Fruit fly (Drosophila melanogaster) whole organism, embryonic: ENCODE results near the gene Antp.

Experiments
- Atf6 ChIP-seq: fragments of 200-800 bp; sonication (Bioruptor generic); IDR thresholded peaks from 2 replicates; pipeline ENCODE4 v1.3.6; 2022; ENCODE audit warnings: missing biosample characterization, missing genetic modification characterization
- CG10565 ChIP-seq: fragments of 200-800 bp; sonication (Bioruptor generic); optimal IDR thresholded peaks from 3 replicates; lab custom pipeline; 2016; ENCODE audit warnings: missing biosample characterization, mild to moderate bottlenecking, missing genetic modification characterization
- CG11723 ChIP-seq: fragments of 200-800 bp; sonication (Bioruptor generic); optimal IDR thresholded peaks from 2 replicates; lab custom pipeline; 2017; ENCODE audit warnings: missing biosample characterization, mild to moderate bottlenecking, missing genetic modification characterization
- CG12391 ChIP-seq: fragments of 200-800 bp; sonication (Bioruptor generic); optimal IDR thresholded peaks from 3 replicates; lab custom pipeline; 2018; ENCODE audit warnings: missing biosample characterization, mild to moderate bottlenecking, missing genetic modification characterization, moderate library complexity
- CG12769 ChIP-seq: fragments of 200-800 bp; sonication (Bioruptor generic); optimal IDR thresholded peaks from 2 replicates; lab custom pipeline; 2019; ENCODE audit warnings: missing biosample characterization, mild to moderate bottlenecking, missing genetic modification characterization, moderate library complexity
- CG13123 ChIP-seq: fragments of 200-800 bp; sonication (Bioruptor generic); optimal IDR thresholded peaks from 2 replicates; lab custom pipeline; 2016; ENCODE audit warnings: missing biosample characterization, missing genetic modification characterization
- CG13287 ChIP-seq: fragments of 200-800 bp; sonication (Bioruptor generic); IDR thresholded peaks from 2 replicates; pipeline ENCODE4 v1.3.6; 2022; ENCODE audit warnings: missing biosample characterization, missing genetic modification characterization; ENCODE audit not compliant: partially characterized antibody
- CG13624 ChIP-seq: fragments of 200-800 bp; sonication (Bioruptor generic); optimal IDR thresholded peaks from 2 replicates; lab custom pipeline; 2016; ENCODE audit warnings: missing biosample characterization, missing genetic modification characterization
- CG14667 ChIP-seq: fragments of 200-800 bp; sonication (Bioruptor generic); IDR thresholded peaks from 2 replicates; pipeline ENCODE4 v1.3.6; 2022; ENCODE audit warnings: missing biosample characterization, missing genetic modification characterization
- CG15073 ChIP-seq: fragments of 200-800 bp; sonication (Bioruptor generic); optimal IDR thresholded peaks from 2 replicates; lab custom pipeline; 2016; ENCODE audit warnings: missing biosample characterization, missing genetic modification characterization
- CG1529 ChIP-seq: fragments of 200-800 bp; sonication (Bioruptor generic); optimal IDR thresholded peaks from 3 replicates; lab custom pipeline; 2018; ENCODE audit warnings: missing biosample characterization, missing genetic modification characterization
- CG1602 ChIP-seq: fragments of 200-800 bp; sonication (Bioruptor generic); optimal IDR thresholded peaks from 3 replicates; lab custom pipeline; 2016; ENCODE audit warnings: missing biosample characterization, missing genetic modification characterization
- CG16815 ChIP-seq: fragments of 200-800 bp; sonication (Bioruptor generic); optimal IDR thresholded peaks from 3 replicates; lab custom pipeline; 2017; ENCODE audit warnings: missing biosample characterization, mild to moderate bottlenecking, missing genetic modification characterization
- CG17568 ChIP-seq: fragments of 200-800 bp; sonication (Bioruptor generic); optimal IDR thresholded peaks from 2 replicates; lab custom pipeline; 2018; ENCODE audit warnings: missing biosample characterization, mild to moderate bottlenecking, missing genetic modification characterization, moderate library complexity
- CG2875 ChIP-seq: fragments of 200-800 bp; sonication (Bioruptor generic); optimal IDR thresholded peaks from 2 replicates; lab custom pipeline; 2017; ENCODE audit warnings: missing biosample characterization, mild to moderate bottlenecking, missing genetic modification characterization, missing genetic modification reagents
- CG3065 ChIP-seq: fragments of 200-800 bp; sonication (Bioruptor generic); optimal IDR thresholded peaks from 2 replicates; lab custom pipeline; 2016; ENCODE audit warnings: missing biosample characterization, missing genetic modification characterization
- CG6254 ChIP-seq: fragments of 200-800 bp; sonication (Bioruptor generic); optimal IDR thresholded peaks from 3 replicates; lab custom pipeline; 2017; ENCODE audit warnings: mild to moderate bottlenecking, missing biosample characterization, missing genetic modification reagents, missing genetic modification characterization
- CG6791 ChIP-seq: fragments of 200-800 bp; sonication (Bioruptor generic); IDR thresholded peaks from 3 replicates; pipeline ENCODE4 v1.3.6; 2022; ENCODE audit warnings: missing biosample characterization, missing genetic modification characterization; ENCODE audit not compliant: partially characterized antibody
- Chrac-16 ChIP-seq: fragments of 200-800 bp; sonication (Bioruptor generic); optimal IDR thresholded peaks from 3 replicates; lab custom pipeline; 2016; ENCODE audit warnings: missing biosample characterization, missing genetic modification characterization
- Dfd ChIP-seq, 2 experiments: fragments of >200 bp; optimal IDR thresholded peaks; 2 replicates each; lab custom pipeline; 2017; ENCODE audit warnings: missing biosample characterization in 2 of 2, missing genetic modification characterization in 2 of 2
- H15 ChIP-seq: fragments of 200-800 bp; sonication (Bioruptor generic); IDR thresholded peaks from 3 replicates; pipeline ENCODE4 v1.3.6; 2022; ENCODE audit warnings: missing biosample characterization, missing genetic modification characterization
- H2.0 ChIP-seq: fragments of 200-800 bp; sonication (Bioruptor generic); IDR thresholded peaks from 2 replicates; pipeline ENCODE4 v1.3.6; 2022; ENCODE audit warnings: missing biosample characterization, missing genetic modification characterization
- HLHmδ ChIP-seq: fragments of 200-800 bp; sonication (Bioruptor generic); optimal IDR thresholded peaks from 2 replicates; lab custom pipeline; 2018; ENCODE audit warnings: missing biosample characterization, mild to moderate bottlenecking, missing genetic modification characterization, moderate library complexity
- Hand ChIP-seq: fragments of 200-800 bp; sonication (Bioruptor generic); optimal IDR thresholded peaks from 2 replicates; lab custom pipeline; 2017; ENCODE audit warnings: mild to moderate bottlenecking, missing biosample characterization, missing genetic modification reagents, missing genetic modification characterization
- Hmr ChIP-seq: fragments of 200-800 bp; sonication (Bioruptor generic); optimal IDR thresholded peaks from 3 replicates; lab custom pipeline; 2017; ENCODE audit warnings: mild to moderate bottlenecking, missing biosample characterization, missing genetic modification reagents, missing genetic modification characterization
- Oaz ChIP-seq: fragments of 200-800 bp; sonication (Bioruptor generic); IDR thresholded peaks from 2 replicates; pipeline ENCODE4 v1.3.6; 2022; ENCODE audit warnings: missing biosample characterization, missing genetic modification characterization
- Side ChIP-seq: fragments of 200-800 bp; sonication (Bioruptor generic); optimal IDR thresholded peaks from 2 replicates; lab custom pipeline; 2016; ENCODE audit warnings: missing biosample characterization, missing genetic modification characterization
- Sin3A ChIP-seq: fragments of >200 bp; optimal IDR thresholded peaks from 2 replicates; lab custom pipeline; 2018
- Xbp1 ChIP-seq: fragments of 200-800 bp; sonication (Bioruptor generic); optimal IDR thresholded peaks from 3 replicates; lab custom pipeline; 2016; ENCODE audit warnings: missing biosample characterization, mild to moderate bottlenecking, missing genetic modification characterization
- bsh ChIP-seq, 2 experiments: fragments of 200-800 bp; sonication (Bioruptor generic); optimal IDR thresholded peaks; 2 replicates each; lab custom pipeline; 2017 to 2018; ENCODE audit warnings: mild to moderate bottlenecking in 2 of 2, missing biosample characterization in 2 of 2, missing genetic modification characterization in 2 of 2, moderate library complexity in 1 of 2
- cg ChIP-seq: fragments of 200-800 bp; sonication (Bioruptor generic); optimal IDR thresholded peaks from 3 replicates; lab custom pipeline; 2019; ENCODE audit warnings: missing biosample characterization, mild to moderate bottlenecking, missing genetic modification characterization, moderate library complexity
- dm ChIP-seq: fragments of 200-800 bp; sonication (Bioruptor generic); optimal IDR thresholded peaks from 3 replicates; lab custom pipeline; 2016; ENCODE audit warnings: missing biosample characterization, missing genetic modification characterization
- dmrt99B ChIP-seq: fragments of 200-800 bp; sonication (Bioruptor generic); optimal IDR thresholded peaks from 2 replicates; lab custom pipeline; 2018; ENCODE audit warnings: missing biosample characterization, mild to moderate bottlenecking, missing genetic modification characterization, moderate library complexity
- fd96Cb ChIP-seq: fragments of 200-800 bp; sonication (Bioruptor generic); optimal IDR thresholded peaks from 2 replicates; lab custom pipeline; 2018; ENCODE audit warnings: missing biosample characterization, mild to moderate bottlenecking, missing genetic modification characterization, moderate library complexity
- gfzf ChIP-seq: fragments of 200-800 bp; sonication (Bioruptor generic); optimal IDR thresholded peaks from 2 replicates; lab custom pipeline; 2016; ENCODE audit warnings: missing biosample characterization, mild to moderate bottlenecking, missing genetic modification characterization, moderate library complexity
- gsb ChIP-seq: fragments of 200-800 bp; sonication (Bioruptor generic); IDR thresholded peaks from 2 replicates; pipeline ENCODE4 v1.3.6; 2022; ENCODE audit warnings: missing biosample characterization, missing genetic modification characterization
- hbn ChIP-seq: fragments of 200-800 bp; sonication (Bioruptor generic); IDR thresholded peaks from 2 replicates; pipeline ENCODE4 v1.3.6; 2022; ENCODE audit warnings: missing biosample characterization, missing genetic modification characterization; ENCODE audit not compliant: partially characterized antibody
- jing ChIP-seq: fragments of 200-800 bp; sonication (Bioruptor generic); optimal IDR thresholded peaks from 2 replicates; lab custom pipeline; 2018; ENCODE audit warnings: missing biosample characterization, mild to moderate bottlenecking, missing genetic modification characterization
- ken ChIP-seq: fragments of 200-800 bp; sonication (Bioruptor generic); IDR thresholded peaks from 3 replicates; pipeline ENCODE4 v1.3.6; 2022; ENCODE audit warnings: missing biosample characterization, missing genetic modification characterization
- klu ChIP-seq: fragments of 200-800 bp; sonication (Bioruptor generic); IDR thresholded peaks from 2 replicates; pipeline ENCODE4 v1.3.6; 2022; ENCODE audit warnings: missing biosample characterization, missing genetic modification characterization
- nerfin-1 ChIP-seq: fragments of 200-800 bp; sonication (Bioruptor generic); optimal IDR thresholded peaks from 3 replicates; lab custom pipeline; 2019; ENCODE audit warnings: missing biosample characterization, mild to moderate bottlenecking, missing genetic modification characterization, moderate library complexity
- pb ChIP-seq: fragments of 200-800 bp; sonication (Bioruptor generic); optimal IDR thresholded peaks from 3 replicates; lab custom pipeline; 2016; ENCODE audit warnings: missing biosample characterization, missing genetic modification characterization
- pfk ChIP-seq: fragments of 200-800 bp; sonication (Bioruptor generic); optimal IDR thresholded peaks from 2 replicates; lab custom pipeline; 2018; ENCODE audit warnings: missing biosample characterization, mild to moderate bottlenecking, missing genetic modification characterization, moderate library complexity
- row ChIP-seq: fragments of 200-800 bp; sonication (Bioruptor generic); IDR thresholded peaks from 3 replicates; pipeline ENCODE4 v1.3.6; 2022; ENCODE audit warnings: missing biosample characterization, missing genetic modification characterization
- seq ChIP-seq: fragments of 200-800 bp; sonication (Bioruptor generic); IDR thresholded peaks from 2 replicates; pipeline ENCODE4 v1.3.6; 2022; ENCODE audit warnings: missing biosample characterization, missing genetic modification characterization
- sob ChIP-seq: fragments of 200-800 bp; sonication (Bioruptor generic); IDR thresholded peaks from 2 replicates; pipeline ENCODE4 v1.3.6; 2022; ENCODE audit warnings: missing biosample characterization, missing genetic modification characterization
- stwl ChIP-seq: fragments of 200-800 bp; sonication (Bioruptor generic); optimal IDR thresholded peaks from 3 replicates; lab custom pipeline; 2018; ENCODE audit warnings: missing biosample characterization, mild to moderate bottlenecking, missing genetic modification characterization, moderate library complexity
- tna ChIP-seq: fragments of 200-800 bp; sonication (Bioruptor generic); IDR thresholded peaks from 2 replicates; pipeline ENCODE4 v1.3.6; 2022; ENCODE audit warnings: missing biosample characterization, missing genetic modification characterization; ENCODE audit not compliant: partially characterized antibody
- vfl ChIP-seq: fragments of 200-800 bp; sonication (Bioruptor generic); optimal IDR thresholded peaks from 2 replicates; lab custom pipeline; 2016; ENCODE audit warnings: missing biosample characterization, missing genetic modification characterization
- wor ChIP-seq: fragments of 200-800 bp; sonication (Bioruptor generic); IDR thresholded peaks from 2 replicates; pipeline ENCODE4 v1.3.6; 2022; ENCODE audit warnings: missing biosample characterization, missing genetic modification characterization
- zen2 ChIP-seq: fragments of 200-800 bp; sonication (Bioruptor generic); IDR thresholded peaks from 3 replicates; pipeline ENCODE4 v1.3.6; 2022; ENCODE audit warnings: missing biosample characterization, missing genetic modification characterization; ENCODE audit not compliant: partially characterized antibody

Gene Antp

dm6 chr3R:6919974-6920373, 79.1 kb downstream of the Antp start (continued):
- TF ChIP-seq Hmr (peak; percentile 45), CG16815 (peak; percentile 37), CG3065 (peak; percentile 42), jing (GFP tag; lab: Kevin White, UChicago) (peak; percentile 32), tna (no peak), Oaz (GFP tag; lab: Robert Waterston, UW) (peak; percentile 59), ken (peak; percentile 76), vfl (peak; percentile 21), Sin3A (lab: Kevin White, UChicago) (no peak), HLHmδ (GFP tag; lab: Kevin White, UChicago) (no peak), row (GFP tag; lab: Robert Waterston, UW) (peak; percentile 78), CG6254 (peak; percentile 42), bsh (GFP tag; optimal IDR thresholded peaks at IDR 0.05; lab: Kevin White, UChicago) (peak in 1 of 2 experiments; percentile 71), CG1602 (GFP tag; lab: Kevin White, UChicago) (peak; percentile 48), Xbp1 (peak; percentile 75), stwl (tag; lab: Kevin White, UChicago) (no peak), CG12769 (tag; lab: Kevin White, UChicago) (peak; percentile 41), CG1529 (GFP tag; lab: Kevin White, UChicago) (peak; percentile 48), CG11723 (peak; percentile 4), H2.0 (peak; percentile 51), dm (GFP tag; lab: Kevin White, UChicago) (peak; percentile 22), CG6791 (GFP tag; lab: Robert Waterston, UW) (no peak), Hand (GFP tag; lab: Kevin White, UChicago) (no peak), cg (GFP tag; lab: Kevin White, UChicago) (no peak), pfk (no peak), CG13624 (peak; percentile 15), wor (peak; percentile 49), CG12391 (tag; lab: Kevin White, UChicago) (peak; percentile 62), CG15073 (no peak), CG13123 (no peak), nerfin-1 (tag; lab: Kevin White, UChicago) (peak; percentile 52), zen2 (GFP tag; lab: Robert Waterston, UW) (no peak), hbn (GFP tag; lab: Robert Waterston, UW) (no peak), H15 (GFP tag; lab: Robert Waterston, UW) (peak; percentile 70), CG14667 (GFP tag; lab: Robert Waterston, UW) (peak; percentile 58), CG13287 (no peak), gsb (GFP tag; lab: Robert Waterston, UW) (0 out of 2 replicates have a peak, but pooled peaks have one; percentile 19), sob (GFP tag; lab: Robert Waterston, UW) (peak; percentile 67), klu (GFP tag; lab: Robert Waterston, UW) (peak; percentile 46), seq (GFP tag; lab: Robert Waterston, UW) (peak; percentile 58), CG10565 (GFP tag; lab: Kevin White, UChicago) (no peak), CG17568 (GFP tag; lab: Kevin White, UChicago) (peak; percentile 15), gfzf (no peak), Dfd (GFP tag; optimal IDR thresholded peaks at IDR 0.05; lab: Kevin White, UChicago) (no peak), pb (no peak), Atf6 (GFP tag; lab: Robert Waterston, UW) (peak; percentile 18; the same call in 1 of the 2 replicates), Side (GFP tag; lab: Kevin White, UChicago) (peak; percentile 44), fd96Cb (tag; lab: Kevin White, UChicago) (peak; percentile 64), dmrt99B (peak; percentile 81), Chrac-16 (GFP tag; lab: Kevin White, UChicago) (peak; percentile 42), CG2875 (peak; percentile 36)
